Fruit fly (Drosophila melanogaster) whole organism, pupa: Measurements from ENCODE around the gene Gr93d.
A peak's percentile ranks its signal among the peaks of the same experiment; 100 is the strongest.

Experiments
- CG10348 ChIP-seq: fragments of 200-800 bp; sonication (Bioruptor generic); IDR thresholded peaks from 2 replicates; pipeline ENCODE4 v1.3.6; 2022; ENCODE audit warnings: missing biosample characterization, missing genetic modification characterization
- CG12605 ChIP-seq: fragments of 200-800 bp; sonication (Bioruptor generic); IDR thresholded peaks from 2 replicates; pipeline ENCODE4 v1.3.6; 2022; ENCODE audit warnings: missing biosample characterization, missing genetic modification characterization
- CG13204 ChIP-seq: fragments of 200-800 bp; sonication (Bioruptor generic); optimal IDR thresholded peaks from 2 replicates; lab custom pipeline; 2018; ENCODE audit warnings: missing biosample characterization, mild to moderate bottlenecking, missing genetic modification characterization, moderate library complexity
- CG14655 ChIP-seq: fragments of 200-800 bp; sonication (Bioruptor generic); optimal IDR thresholded peaks from 3 replicates; lab custom pipeline; 2017; ENCODE audit warnings: mild to moderate bottlenecking, missing biosample characterization, missing genetic modification reagents, missing genetic modification characterization
- CG15710 ChIP-seq: fragments of 200-800 bp; sonication (Bioruptor generic); optimal IDR thresholded peaks from 2 replicates; lab custom pipeline; 2018; ENCODE audit warnings: missing biosample characterization, mild to moderate bottlenecking, missing genetic modification characterization, moderate library complexity
- CG17806 ChIP-seq: fragments of 200-800 bp; sonication (Bioruptor generic); optimal IDR thresholded peaks from 2 replicates; lab custom pipeline; 2018; ENCODE audit warnings: missing biosample characterization, mild to moderate bottlenecking, missing genetic modification characterization, moderate library complexity
- CG32121 ChIP-seq: fragments of 200-800 bp; sonication (Bioruptor generic); IDR thresholded peaks from 2 replicates; pipeline ENCODE4 v1.3.6; 2022; ENCODE audit warnings: missing biosample characterization, missing genetic modification characterization
- CG34367 ChIP-seq: fragments of 200-800 bp; sonication (Bioruptor generic); optimal IDR thresholded peaks from 2 replicates; lab custom pipeline; 2018; ENCODE audit warnings: missing biosample characterization, mild to moderate bottlenecking, missing genetic modification characterization
- CG4496 ChIP-seq: fragments of 200-800 bp; sonication (Bioruptor generic); IDR thresholded peaks from 3 replicates; pipeline ENCODE4 v1.3.6; 2022; ENCODE audit warnings: missing biosample characterization, missing genetic modification characterization
- CG8159 ChIP-seq: fragments of 200-800 bp; sonication (Bioruptor generic); optimal IDR thresholded peaks from 3 replicates; lab custom pipeline; 2018; ENCODE audit warnings: missing biosample characterization, mild to moderate bottlenecking, missing genetic modification characterization, moderate library complexity
- CG8301 ChIP-seq: fragments of 200-800 bp; sonication (Bioruptor generic); optimal IDR thresholded peaks from 2 replicates; lab custom pipeline; 2018; ENCODE audit warnings: missing biosample characterization, mild to moderate bottlenecking, missing genetic modification characterization
- CG9948 ChIP-seq: fragments of 200-800 bp; sonication (Bioruptor generic); optimal IDR thresholded peaks from 2 replicates; lab custom pipeline; 2018; ENCODE audit warnings: missing biosample characterization, mild to moderate bottlenecking, missing genetic modification characterization, moderate library complexity
- D1 ChIP-seq: fragments of 200-800 bp; sonication (Bioruptor generic); optimal IDR thresholded peaks from 2 replicates; lab custom pipeline; 2018; ENCODE audit warnings: missing biosample characterization, mild to moderate bottlenecking, missing genetic modification characterization, moderate library complexity
- EcR ChIP-seq: fragments of 200-800 bp; sonication (Bioruptor generic); optimal IDR thresholded peaks from 3 replicates; lab custom pipeline; 2019; ENCODE audit warnings: missing biosample characterization, missing genetic modification characterization, mild to moderate bottlenecking, moderate library complexity, missing genetic modification reagents
- Ets98B ChIP-seq: fragments of 200-800 bp; sonication (Bioruptor generic); IDR thresholded peaks from 2 replicates; pipeline ENCODE4 v1.3.6; 2022; ENCODE audit warnings: missing biosample characterization, missing genetic modification characterization
- Pif1A ChIP-seq: fragments of 200-800 bp; sonication (Bioruptor generic); optimal IDR thresholded peaks from 3 replicates; lab custom pipeline; 2016; ENCODE audit warnings: missing biosample characterization, missing genetic modification characterization
- Pif1B ChIP-seq: fragments of 200-800 bp; sonication (Bioruptor generic); optimal IDR thresholded peaks from 3 replicates; lab custom pipeline; 2016; ENCODE audit warnings: missing biosample characterization, missing genetic modification characterization
- Snoo ChIP-seq: fragments of 200-800 bp; sonication (Bioruptor generic); optimal IDR thresholded peaks from 3 replicates; lab custom pipeline; 2017; ENCODE audit warnings: missing biosample characterization, mild to moderate bottlenecking, missing genetic modification characterization, inconsistent platforms
- fd96Ca ChIP-seq: fragments of 200-800 bp; sonication (Bioruptor generic); IDR thresholded peaks from 3 replicates; pipeline ENCODE4 v1.3.6; 2022; ENCODE audit warnings: missing biosample characterization, missing genetic modification characterization
- gl ChIP-seq: fragments of 200-800 bp; sonication (Bioruptor generic); optimal IDR thresholded peaks from 2 replicates; lab custom pipeline; 2018; ENCODE audit warnings: missing biosample characterization, mild to moderate bottlenecking, missing genetic modification characterization
- rn ChIP-seq: fragments of 200-800 bp; sonication (Bioruptor generic); IDR thresholded peaks from 2 replicates; pipeline ENCODE4 v1.3.6; 2022; ENCODE audit warnings: missing biosample characterization, missing genetic modification characterization

The Gr93d gene

dm6 chr3R:21853618-21854573 lies 7.4 kb upstream of the Gr93d start:
- TF ChIP-seq CG32121 (GFP tag; lab: Robert Waterston, UW) = peak; percentile 67; the same call in 1 of the 2 replicates
- peak; percentile 78 for TF ChIP-seq Pif1B (GFP tag; lab: Kevin White, UChicago)
- TF ChIP-seq Snoo (tag; lab: Kevin White, UChicago) = peak; percentile 42
- peak; percentile 88 for TF ChIP-seq EcR (GFP tag; lab: Kevin White, UChicago)
- 0 out of 2 replicates have a peak, but pooled peaks have one; percentile 28 for TF ChIP-seq rn (GFP tag; lab: Robert Waterston, UW)
- TF ChIP-seq D1 (tag; lab: Kevin White, UChicago) = no peak
- TF ChIP-seq CG8301 (tag; lab: Kevin White, UChicago) = no peak
- peak; percentile 36 for TF ChIP-seq CG9948 (tag; lab: Kevin White, UChicago)
- TF ChIP-seq CG14655 (GFP tag; lab: Kevin White, UChicago) = peak; percentile 27
- TF ChIP-seq CG13204 (GFP tag; lab: Kevin White, UChicago) = peak; percentile 25
- TF ChIP-seq CG4496 = peak; percentile 39; the same call in 2 of the 3 replicates
- TF ChIP-seq Ets98B (GFP tag; lab: Robert Waterston, UW) = peak; percentile 68; the same call in 1 of the 2 replicates
- peak; percentile 66 for TF ChIP-seq CG12605
- TF ChIP-seq fd96Ca (GFP tag; lab: Robert Waterston, UW) = peak; percentile 52; the same call in 2 of the 3 replicates
- no peak for TF ChIP-seq CG10348 (GFP tag; lab: Robert Waterston, UW)
- no peak for TF ChIP-seq CG17806 (tag; lab: Kevin White, UChicago)
- peak; percentile 61 for TF ChIP-seq CG8159 (tag; lab: Kevin White, UChicago)
- TF ChIP-seq CG15710 = peak; percentile 50
- TF ChIP-seq gl (tag; lab: Kevin White, UChicago) = no peak
- peak; percentile 66 for TF ChIP-seq Pif1A (GFP tag; lab: Kevin White, UChicago)
- TF ChIP-seq CG34367 (tag; lab: Kevin White, UChicago) = peak; percentile 1

DNA sequence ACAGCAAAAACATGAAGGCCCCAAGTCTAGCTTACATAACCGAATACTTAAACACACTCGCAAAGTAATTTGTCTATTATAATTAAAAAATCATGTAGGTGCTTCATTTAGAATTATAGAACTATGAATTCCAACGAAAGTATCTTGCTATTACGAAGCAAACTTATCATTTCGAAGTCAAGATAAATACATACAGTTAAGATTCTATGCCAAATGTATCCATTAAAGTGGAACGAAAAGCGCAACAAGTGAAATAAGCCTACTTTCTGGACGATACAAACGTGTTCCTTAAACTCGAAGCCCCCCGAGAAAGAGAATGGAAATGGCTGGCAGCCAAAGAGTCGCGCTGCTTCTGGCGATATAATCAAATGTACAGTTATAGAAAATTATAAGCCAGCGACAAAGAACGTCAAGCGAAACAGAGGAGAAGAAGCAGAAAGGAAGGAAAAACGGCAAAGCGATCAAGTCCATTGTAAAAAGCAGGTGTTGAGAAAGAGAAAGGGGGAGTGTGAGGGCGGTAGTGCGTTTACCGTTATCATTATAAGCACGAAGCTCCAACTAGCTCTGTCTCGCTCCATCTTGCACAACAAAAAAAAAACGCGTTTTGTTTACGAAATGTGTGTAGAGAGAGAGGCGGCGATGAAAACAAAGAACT lies 6.2 kb upstream of the Gr93d start:
- no peak for TF ChIP-seq CG34367 (tag; lab: Kevin White, UChicago)
- no peak for TF ChIP-seq CG13204 (GFP tag; lab: Kevin White, UChicago)
- peak; percentile 54 for TF ChIP-seq CG8159 (tag; lab: Kevin White, UChicago)
- no peak for TF ChIP-seq gl (tag; lab: Kevin White, UChicago)
- 0 out of 3 replicates have a peak, but pooled peaks have one; percentile 33 for TF ChIP-seq fd96Ca (GFP tag; lab: Robert Waterston, UW)
- TF ChIP-seq EcR (GFP tag; lab: Kevin White, UChicago) = peak; percentile 44
- TF ChIP-seq CG14655 (GFP tag; lab: Kevin White, UChicago) = peak; percentile 35
- peak; percentile 1 for TF ChIP-seq Pif1A (GFP tag; lab: Kevin White, UChicago)
- no peak for TF ChIP-seq CG12605
- TF ChIP-seq CG8301 (tag; lab: Kevin White, UChicago) = peak; percentile 21
- peak; percentile 39 for TF ChIP-seq CG15710
- TF ChIP-seq CG9948 (tag; lab: Kevin White, UChicago) = peak; percentile 32
- TF ChIP-seq CG17806 (tag; lab: Kevin White, UChicago) = peak; percentile 33
- 0 out of 2 replicates have a peak, but pooled peaks have one; percentile 11 for TF ChIP-seq Ets98B (GFP tag; lab: Robert Waterston, UW)

DNA sequence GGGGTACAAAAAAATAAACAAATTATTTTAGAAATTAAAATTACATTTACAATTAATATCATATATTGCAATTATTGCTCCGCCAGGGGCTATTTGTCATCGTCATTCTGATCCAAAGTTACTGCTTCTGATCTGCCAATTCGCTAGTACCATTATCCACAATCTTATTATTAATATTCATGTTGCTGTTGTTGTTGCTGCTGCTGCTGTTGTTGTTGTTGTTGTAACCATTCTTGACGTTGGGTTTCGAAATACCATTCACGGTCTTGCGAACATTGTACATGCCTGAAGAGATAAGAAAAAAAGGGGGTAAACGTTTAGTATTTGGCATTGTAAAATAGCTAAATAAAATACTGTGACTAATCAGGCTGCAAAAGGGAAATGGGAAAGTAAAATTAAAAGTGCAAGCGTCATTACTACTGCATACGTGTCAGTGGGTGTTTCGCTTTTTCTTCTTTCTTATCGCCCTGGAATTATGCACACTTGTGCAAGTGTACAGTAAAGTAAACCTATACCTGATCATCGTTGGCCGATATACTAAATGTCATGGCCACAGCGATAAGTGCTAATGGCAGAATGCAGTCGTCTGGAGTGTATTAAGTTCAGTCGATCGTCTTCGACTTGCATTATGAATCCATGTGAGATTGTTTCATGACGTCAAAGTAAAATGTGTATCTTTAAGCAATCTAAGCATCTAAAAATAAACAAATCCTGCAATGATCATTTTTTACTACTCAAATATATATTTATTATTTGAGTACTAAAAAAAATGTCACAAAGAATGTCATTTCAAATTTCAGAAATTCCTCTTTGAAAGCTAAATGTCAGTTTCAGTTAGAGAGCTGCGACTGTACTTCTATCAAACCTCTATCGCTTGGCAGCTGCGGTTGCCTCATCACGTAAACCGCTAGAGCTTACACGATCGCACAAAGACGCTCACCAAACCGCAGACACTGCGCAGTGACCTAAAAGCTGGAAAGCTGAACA lies 5.4 kb upstream of the Gr93d start:
- peak; percentile 80 for TF ChIP-seq EcR (GFP tag; lab: Kevin White, UChicago)
- no peak for TF ChIP-seq Snoo (tag; lab: Kevin White, UChicago)
- TF ChIP-seq, all 21 proteins: peak for 1

dm6 chr3R:21849988-21850460 lies 3.6 kb upstream of the Gr93d start:
- TF ChIP-seq gl (tag; lab: Kevin White, UChicago) (no peak), CG17806 (tag; lab: Kevin White, UChicago) (no peak), fd96Ca (GFP tag; lab: Robert Waterston, UW) (peak; percentile 53; the same call in 1 of the 3 replicates), CG4496 (peak; percentile 59; the same call in 2 of the 3 replicates), CG8159 (tag; lab: Kevin White, UChicago) (peak; percentile 3), CG10348 (GFP tag; lab: Robert Waterston, UW) (no peak), CG9948 (tag; lab: Kevin White, UChicago) (peak; percentile 19), CG13204 (GFP tag; lab: Kevin White, UChicago) (no peak), EcR (GFP tag; lab: Kevin White, UChicago) (no peak), Pif1B (GFP tag; lab: Kevin White, UChicago) (no peak), CG14655 (GFP tag; lab: Kevin White, UChicago) (peak; percentile 44), Snoo (tag; lab: Kevin White, UChicago) (no peak), CG8301 (tag; lab: Kevin White, UChicago) (peak; percentile 28), D1 (tag; lab: Kevin White, UChicago) (no peak), Ets98B (GFP tag; lab: Robert Waterston, UW) (peak; percentile 54; the same call in 1 of the 2 replicates), CG12605 (no peak), Pif1A (GFP tag; lab: Kevin White, UChicago) (peak; percentile 36), CG34367 (tag; lab: Kevin White, UChicago) (no peak), CG15710 (peak; percentile 2), rn (GFP tag; lab: Robert Waterston, UW) (no peak), CG32121 (GFP tag; lab: Robert Waterston, UW) (no peak)
